Worm (Caenorhabditis elegans) whole organism, young adult: ENCODE data around the gene F01F1.2.

Source experiments
- nhr-80 ChIP-seq: sonication (generic microtip); optimal IDR thresholded peaks from 2 replicates; lab custom pipeline; 2016; ENCODE audit warnings: missing genetic modification characterization, missing compliant biosample characterization
- sea-2 ChIP-seq: fragments of 200-800 bp; sonication (Bioruptor generic); IDR thresholded peaks from 2 replicates; pipeline ENCODE4 v1.3.6; 2022; ENCODE audit warnings: missing genetic modification characterization, missing compliant biosample characterization
- unc-62 ChIP-seq: fragments of 150-350 bp; optimal IDR thresholded peaks from 2 replicates; lab custom pipeline; 2014; ENCODE audit warnings: missing biosample characterization, missing genetic modification reagents, missing genetic modification characterization
- ztf-25 ChIP-seq: fragments of 200-800 bp; sonication (Bioruptor generic); IDR thresholded peaks from 2 replicates; pipeline ENCODE4 v1.3.6; 2022; ENCODE audit warnings: missing genetic modification reagents, missing genetic modification characterization, missing compliant biosample characterization

- TF ChIP-seq nhr-80 (no peak), sea-2 (GFP tag; lab: Robert Waterston, UW) (no peak), unc-62 (GFP tag; lab: Kevin White, UChicago) (no peak), ztf-25 (GFP tag; lab: Robert Waterston, UW) (no peak)
These were observed 47.4 kb downstream of the F01F1.2 start, which contains the start of the genes dnc-2 and bcl-7 for ce11 chrIII:5925724-5926123.
